Worm (Caenorhabditis elegans): ENCODE measurements around the gene aptf-4.

aptf-4 gene

ce11 chrII:8610085-8610484 lies 19.3 kb downstream of the aptf-4 start, which contains the start of gene F28C6.9:
F28C6.9 (minus strand) TSS chrII:8610185.
- TF ChIP-seq unc-62 (GFP tag; optimal IDR thresholded peaks at IDR 0.05): no peak

- TF ChIP-seq unc-62 (GFP tag; optimal IDR thresholded peaks at IDR 0.05): no peak
These were observed 19.8 kb downstream of the aptf-4 start for ce11 chrII:8610585-8610984.

ce11 chrII:8611330-8611729 lies 20.5 kb downstream of the aptf-4 start:
- no peak for TF ChIP-seq unc-62 (GFP tag; optimal IDR thresholded peaks at IDR 0.05)

- TF ChIP-seq unc-62 (GFP tag; optimal IDR thresholded peaks at IDR 0.05): no peak
These were observed 21.7 kb downstream of the aptf-4 start, which contains the start of gene T22C8.1 for ce11 chrII:8612470-8612869. T22C8.1 (plus strand) TSS chrII:8612770.

- no peak for TF ChIP-seq unc-62 (GFP tag; optimal IDR thresholded peaks at IDR 0.05)
These were observed 25.4 kb downstream of the aptf-4 start for ce11 chrII:8616155-8616554.

- TF ChIP-seq unc-62 (GFP tag; optimal IDR thresholded peaks at IDR 0.05): no peak
These were observed 26.7 kb downstream of the aptf-4 start, which contains the start of gene chhy-1 for ce11 chrII:8617516-8617915. chhy-1 (minus strand) TSS chrII:8617616.

ce11 chrII:8621883-8622282 lies 31.1 kb downstream of the aptf-4 start, which contains the start of gene T22C8.3:
T22C8.3 (minus strand) TSS chrII:8621983.
- TF ChIP-seq unc-62 (GFP tag; optimal IDR thresholded peaks at IDR 0.05): no peak

ce11 chrII:8623396-8623795 lies 32.6 kb downstream of the aptf-4 start, which contains the start of gene T22C8.4:
T22C8.4 (minus strand) TSS chrII:8623496.
- no peak for TF ChIP-seq unc-62 (GFP tag; optimal IDR thresholded peaks at IDR 0.05)

ce11 chrII:8625163-8625562 lies 34.4 kb downstream of the aptf-4 start, which contains the start of gene sptf-2:
sptf-2 (plus strand) TSS chrII:8625459.
- no peak for TF ChIP-seq unc-62 (GFP tag; optimal IDR thresholded peaks at IDR 0.05)

ce11 chrII:8626598-8626997 lies 35.8 kb downstream of the aptf-4 start:
- no peak for TF ChIP-seq unc-62 (GFP tag; optimal IDR thresholded peaks at IDR 0.05)

- no peak for TF ChIP-seq unc-62 (GFP tag; optimal IDR thresholded peaks at IDR 0.05)
These were observed 37.1 kb downstream of the aptf-4 start for ce11 chrII:8627907-8628306.

ce11 chrII:8630088-8630487 lies 39.3 kb downstream of the aptf-4 start, which contains the start of gene T22C8.6:
T22C8.6 (minus strand) TSS chrII:8630281.
- TF ChIP-seq unc-62 (GFP tag; optimal IDR thresholded peaks at IDR 0.05): no peak

ce11 chrII:8631766-8632165 lies 41.0 kb downstream of the aptf-4 start:
- no peak for TF ChIP-seq unc-62 (GFP tag; optimal IDR thresholded peaks at IDR 0.05)

ce11 chrII:8634386-8634785 lies 43.6 kb downstream of the aptf-4 start, which contains the start of gene cutl-12:
cutl-12 (minus strand) TSS chrII:8634486.
- no peak for TF ChIP-seq unc-62 (GFP tag; optimal IDR thresholded peaks at IDR 0.05)

ce11 chrII:8637615-8638014 lies 46.8 kb downstream of the aptf-4 start, which contains the start of gene vab-9:
vab-9 (minus strand) TSS chrII:8637715.
- TF ChIP-seq unc-62 (GFP tag; optimal IDR thresholded peaks at IDR 0.05): no peak

ce11 chrII:8639553-8639952 lies 48.8 kb downstream of the aptf-4 start:
- TF ChIP-seq unc-62 (GFP tag; optimal IDR thresholded peaks at IDR 0.05): no peak

ce11 chrII:8640503-8640902 lies 49.7 kb downstream of the aptf-4 start:
- TF ChIP-seq unc-62 (GFP tag; optimal IDR thresholded peaks at IDR 0.05): no peak

ce11 chrII:8641131-8641530 lies 50.3 kb downstream of the aptf-4 start, which contains the start of gene D2085.7:
D2085.7 (plus strand) TSS chrII:8641381.
- no peak for TF ChIP-seq unc-62 (GFP tag; optimal IDR thresholded peaks at IDR 0.05)

All from whole organism, dauer.